Fruit fly (Drosophila melanogaster) whole organism, embryonic: ENCODE results near the gene CG6966.

Experiments used
- CG10654 ChIP-seq: fragments of 200-800 bp; sonication (Bioruptor generic); optimal IDR thresholded peaks from 2 replicates; lab custom pipeline; 2016; ENCODE audit warnings: missing biosample characterization, missing genetic modification characterization
- CG11085 ChIP-seq: fragments of 200-800 bp; sonication (Bioruptor generic); IDR thresholded peaks from 2 replicates; pipeline ENCODE4 v1.3.6; 2022; ENCODE audit warnings: missing biosample characterization, missing genetic modification characterization
- CG12219 ChIP-seq: fragments of 200-800 bp; sonication (Bioruptor generic); optimal IDR thresholded peaks from 3 replicates; lab custom pipeline; 2018; ENCODE audit warnings: missing biosample characterization, mild to moderate bottlenecking, missing genetic modification characterization
- CG12942 ChIP-seq: fragments of 200-800 bp; sonication (Bioruptor generic); optimal IDR thresholded peaks from 3 replicates; lab custom pipeline; 2016; ENCODE audit warnings: missing biosample characterization, missing genetic modification characterization
- CG13123 ChIP-seq: fragments of 200-800 bp; sonication (Bioruptor generic); optimal IDR thresholded peaks from 2 replicates; lab custom pipeline; 2016; ENCODE audit warnings: missing biosample characterization, missing genetic modification characterization
- CG13424 ChIP-seq: fragments of 200-800 bp; sonication (Bioruptor generic); optimal IDR thresholded peaks from 2 replicates; lab custom pipeline; 2019; ENCODE audit warnings: missing biosample characterization, mild to moderate bottlenecking, missing genetic modification characterization, moderate library complexity
- CG13624 ChIP-seq: fragments of 200-800 bp; sonication (Bioruptor generic); optimal IDR thresholded peaks from 2 replicates; lab custom pipeline; 2016; ENCODE audit warnings: missing biosample characterization, missing genetic modification characterization
- CG13775 ChIP-seq: fragments of 200-800 bp; sonication (Bioruptor generic); optimal IDR thresholded peaks from 3 replicates; lab custom pipeline; 2017; ENCODE audit warnings: missing biosample characterization, mild to moderate bottlenecking, missing genetic modification characterization
- CG14441 ChIP-seq: fragments of 200-800 bp; sonication (Bioruptor generic); IDR thresholded peaks from 2 replicates; pipeline ENCODE4 v1.3.6; 2022; ENCODE audit warnings: missing biosample characterization, missing genetic modification characterization
- CG14860 ChIP-seq: fragments of 200-800 bp; sonication (Bioruptor generic); IDR thresholded peaks from 3 replicates; pipeline ENCODE4 v1.3.6; 2022; ENCODE audit warnings: missing biosample characterization, missing genetic modification characterization; ENCODE audit not compliant: partially characterized antibody
- CG15601 ChIP-seq: fragments of 200-800 bp; sonication (Bioruptor generic); optimal IDR thresholded peaks from 3 replicates; lab custom pipeline; 2019; ENCODE audit warnings: missing biosample characterization, mild to moderate bottlenecking, missing genetic modification characterization, moderate library complexity
- CG15696 ChIP-seq: fragments of 200-800 bp; sonication (Bioruptor generic); optimal IDR thresholded peaks from 2 replicates; lab custom pipeline; 2019; ENCODE audit warnings: missing biosample characterization, mild to moderate bottlenecking, missing genetic modification characterization, moderate library complexity
- CG1603 ChIP-seq: fragments of 200-800 bp; sonication (Bioruptor generic); optimal IDR thresholded peaks from 2 replicates; lab custom pipeline; 2019; ENCODE audit warnings: missing biosample characterization, mild to moderate bottlenecking, missing genetic modification characterization, moderate library complexity
- CG17361 ChIP-seq: fragments of 200-800 bp; sonication (Bioruptor generic); IDR thresholded peaks from 3 replicates; pipeline ENCODE4 v1.3.6; 2022; ENCODE audit warnings: missing biosample characterization, missing genetic modification characterization
- CG17385 ChIP-seq: fragments of 200-800 bp; sonication (Bioruptor generic); optimal IDR thresholded peaks from 3 replicates; lab custom pipeline; 2018; ENCODE audit warnings: missing biosample characterization, mild to moderate bottlenecking, missing genetic modification characterization
- CG17612 ChIP-seq: fragments of 200-800 bp; sonication (Bioruptor generic); IDR thresholded peaks from 2 replicates; pipeline ENCODE4 v1.3.6; 2022; ENCODE audit warnings: missing biosample characterization, missing genetic modification characterization
- CG2120 ChIP-seq: fragments of 200-800 bp; sonication (Bioruptor generic); optimal IDR thresholded peaks from 3 replicates; lab custom pipeline; 2016; ENCODE audit warnings: missing biosample characterization, missing genetic modification characterization
- CG2875 ChIP-seq: fragments of 200-800 bp; sonication (Bioruptor generic); optimal IDR thresholded peaks from 2 replicates; lab custom pipeline; 2017; ENCODE audit warnings: missing biosample characterization, mild to moderate bottlenecking, missing genetic modification characterization, missing genetic modification reagents
- CG3281 ChIP-seq: fragments of 200-800 bp; sonication (Bioruptor generic); optimal IDR thresholded peaks from 3 replicates; lab custom pipeline; 2017; ENCODE audit warnings: missing biosample characterization, mild to moderate bottlenecking, missing genetic modification characterization
- CG34422 ChIP-seq: fragments of 200-800 bp; sonication (Bioruptor generic); IDR thresholded peaks from 3 replicates; pipeline ENCODE4 v1.3.6; 2022; ENCODE audit warnings: missing biosample characterization, missing genetic modification characterization
- CG3847 ChIP-seq: fragments of 200-800 bp; sonication (Bioruptor generic); IDR thresholded peaks from 2 replicates; pipeline ENCODE4 v1.3.6; 2022; ENCODE audit warnings: missing biosample characterization, missing genetic modification characterization
- CG4424 ChIP-seq: fragments of 200-800 bp; sonication (Bioruptor generic); optimal IDR thresholded peaks from 3 replicates; lab custom pipeline; 2016; ENCODE audit warnings: missing biosample characterization, missing genetic modification characterization
- CG5180 ChIP-seq: fragments of 200-800 bp; sonication (Bioruptor generic); optimal IDR thresholded peaks from 3 replicates; lab custom pipeline; 2017; ENCODE audit warnings: missing biosample characterization, missing genetic modification characterization, mild to moderate bottlenecking, moderate library complexity, missing genetic modification reagents
- CG7928 ChIP-seq: fragments of 200-800 bp; sonication (Bioruptor generic); optimal IDR thresholded peaks from 2 replicates; lab custom pipeline; 2017; ENCODE audit warnings: missing biosample characterization, mild to moderate bottlenecking, missing genetic modification characterization
- CTCF ChIP-seq: fragments of 200-800 bp; sonication (Bioruptor generic); optimal IDR thresholded peaks from 2 replicates; lab custom pipeline; 2017; ENCODE audit warnings: missing biosample characterization, mild to moderate bottlenecking, missing genetic modification characterization, moderate library complexity
- Chrac-16 ChIP-seq: fragments of 200-800 bp; sonication (Bioruptor generic); optimal IDR thresholded peaks from 3 replicates; lab custom pipeline; 2016; ENCODE audit warnings: missing biosample characterization, missing genetic modification characterization
- Dek ChIP-seq: fragments of 200-800 bp; sonication (Bioruptor generic); optimal IDR thresholded peaks from 3 replicates; lab custom pipeline; 2019; ENCODE audit warnings: missing biosample characterization, mild to moderate bottlenecking, missing genetic modification characterization, moderate library complexity
- Gug ChIP-seq: fragments of 200-800 bp; sonication (Bioruptor generic); IDR thresholded peaks from 4 replicates; pipeline ENCODE4 v1.3.6; 2022; ENCODE audit warnings: missing biosample characterization, missing genetic modification characterization
- Hr39 ChIP-seq: fragments of >200 bp; optimal IDR thresholded peaks from 2 replicates; lab custom pipeline; 2017
- Lhr ChIP-seq: fragments of 200-800 bp; sonication (Bioruptor generic); optimal IDR thresholded peaks from 3 replicates; lab custom pipeline; 2017; ENCODE audit warnings: mild to moderate bottlenecking, missing biosample characterization, missing genetic modification reagents, missing genetic modification characterization
- Lpt ChIP-seq: fragments of >200 bp; optimal IDR thresholded peaks from 2 replicates; lab custom pipeline; 2018; ENCODE audit warnings: missing biosample characterization, missing genetic modification characterization
- NFAT ChIP-seq: fragments of 200-800 bp; sonication (Bioruptor generic); IDR thresholded peaks from 2 replicates; pipeline ENCODE4 v1.3.6; 2022; ENCODE audit warnings: missing biosample characterization, missing genetic modification characterization
- Scr ChIP-seq: fragments of 200-800 bp; sonication (Bioruptor generic); IDR thresholded peaks from 2 replicates; pipeline ENCODE4 v1.3.6; 2022; ENCODE audit warnings: missing biosample characterization, missing genetic modification characterization; ENCODE audit not compliant: partially characterized antibody
- Sry-β ChIP-seq: fragments of 200-800 bp; sonication (Bioruptor generic); optimal IDR thresholded peaks from 2 replicates; lab custom pipeline; 2018; ENCODE audit warnings: missing biosample characterization, mild to moderate bottlenecking, missing genetic modification characterization, moderate library complexity
- Xrp1 ChIP-seq: fragments of 200-800 bp; sonication (Bioruptor generic); IDR thresholded peaks from 2 replicates; pipeline ENCODE4 v1.3.6; 2022; ENCODE audit warnings: missing biosample characterization, missing genetic modification characterization
- amos ChIP-seq: fragments of 200-800 bp; sonication (Bioruptor generic); IDR thresholded peaks from 2 replicates; pipeline ENCODE4 v1.3.6; 2022; ENCODE audit warnings: missing biosample characterization, missing genetic modification characterization; ENCODE audit not compliant: partially characterized antibody
- chn ChIP-seq: fragments of 200-800 bp; sonication (Bioruptor generic); optimal IDR thresholded peaks from 2 replicates; lab custom pipeline; 2016; ENCODE audit warnings: missing biosample characterization, missing genetic modification characterization
- dan ChIP-seq: fragments of 200-800 bp; sonication (Bioruptor generic); IDR thresholded peaks from 2 replicates; pipeline ENCODE4 v1.3.6; 2022; ENCODE audit warnings: missing biosample characterization, missing genetic modification characterization
- eyg ChIP-seq: fragments of 200-800 bp; sonication (Bioruptor generic); optimal IDR thresholded peaks from 3 replicates; lab custom pipeline; 2016; ENCODE audit warnings: missing biosample characterization, missing genetic modification characterization
- fd102C ChIP-seq: fragments of 200-800 bp; sonication (Bioruptor generic); optimal IDR thresholded peaks from 2 replicates; lab custom pipeline; 2018; ENCODE audit warnings: missing biosample characterization, mild to moderate bottlenecking, missing genetic modification characterization, moderate library complexity
- hbn ChIP-seq: fragments of 200-800 bp; sonication (Bioruptor generic); IDR thresholded peaks from 2 replicates; pipeline ENCODE4 v1.3.6; 2022; ENCODE audit warnings: missing biosample characterization, missing genetic modification characterization; ENCODE audit not compliant: partially characterized antibody
- jumu ChIP-seq: fragments of 200-800 bp; sonication (Bioruptor generic); optimal IDR thresholded peaks from 3 replicates; lab custom pipeline; 2016; ENCODE audit warnings: missing biosample characterization, missing genetic modification characterization
- lilli ChIP-seq: fragments of 200-800 bp; sonication (Bioruptor generic); optimal IDR thresholded peaks from 3 replicates; lab custom pipeline; 2016; ENCODE audit warnings: missing biosample characterization, missing genetic modification characterization
- org-1 ChIP-seq: fragments of 200-800 bp; sonication (Bioruptor generic); optimal IDR thresholded peaks from 2 replicates; lab custom pipeline; 2017; ENCODE audit warnings: missing biosample characterization, missing genetic modification characterization
- shn ChIP-seq: fragments of 200-800 bp; sonication (Bioruptor generic); optimal IDR thresholded peaks from 3 replicates; lab custom pipeline; 2016; ENCODE audit warnings: missing biosample characterization, missing genetic modification characterization
- tna ChIP-seq: fragments of 200-800 bp; sonication (Bioruptor generic); IDR thresholded peaks from 2 replicates; pipeline ENCODE4 v1.3.6; 2022; ENCODE audit warnings: missing biosample characterization, missing genetic modification characterization; ENCODE audit not compliant: partially characterized antibody
- vnd ChIP-seq: fragments of 200-800 bp; sonication (Bioruptor generic); IDR thresholded peaks from 3 replicates; pipeline ENCODE4 v1.3.6; 2022; ENCODE audit warnings: missing biosample characterization, missing genetic modification characterization; ENCODE audit not compliant: partially characterized antibody
- vvl ChIP-seq: fragments of 200-800 bp; sonication (Bioruptor generic); IDR thresholded peaks from 2 replicates; pipeline ENCODE4 v1.3.6; 2022; ENCODE audit warnings: missing biosample characterization, missing genetic modification characterization

The CG6966 gene

DNA sequence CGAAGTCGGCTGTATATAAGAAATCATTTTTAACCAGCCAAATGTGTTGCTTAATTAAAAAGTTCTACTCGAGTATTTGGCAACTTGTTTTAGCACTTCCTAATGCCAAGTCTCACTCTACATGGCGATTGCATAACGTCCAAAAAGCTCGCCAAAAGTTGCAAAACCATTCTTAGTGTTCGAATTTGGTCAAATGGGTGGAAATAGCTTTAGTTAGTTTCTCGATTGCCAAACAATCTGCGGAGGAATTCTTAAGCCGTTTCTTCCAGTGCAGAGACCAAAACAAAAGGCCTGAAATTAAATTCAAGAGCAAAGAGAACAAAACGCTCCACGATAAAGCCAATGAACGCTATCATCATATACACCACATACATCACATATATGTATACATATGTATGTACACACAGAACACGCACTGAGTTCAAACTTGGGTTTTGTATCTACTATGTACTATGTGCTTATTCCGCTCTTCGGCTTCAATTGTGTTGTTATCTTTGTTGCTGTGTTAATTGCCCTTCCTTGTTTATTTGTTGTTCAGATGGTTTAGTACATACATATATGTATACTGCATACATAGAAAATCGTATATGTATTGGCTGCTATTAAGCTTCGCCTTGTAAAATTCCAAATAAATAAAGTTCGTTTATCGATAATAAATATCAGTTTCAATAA is 6.0 kb downstream of the CG6966 start (continued):
- TF ChIP-seq CG12219 (peak; percentile 11), CG13123 (GFP tag; lab: Kevin White, UChicago) (peak; percentile 35), CTCF (GFP tag; lab: Kevin White, UChicago) (no peak), jumu (GFP tag; lab: Kevin White, UChicago) (peak; percentile 3), CG4424 (GFP tag; lab: Kevin White, UChicago) (no peak), vnd (GFP tag; lab: Robert Waterston, UW) (no peak), Hr39 (lab: Kevin White, UChicago) (no peak), NFAT (GFP tag; lab: Robert Waterston, UW) (no peak), chn (GFP tag; lab: Kevin White, UChicago) (peak; percentile 39), CG11085 (GFP tag; lab: Robert Waterston, UW) (no peak), CG34422 (GFP tag; lab: Robert Waterston, UW) (no peak), shn (GFP tag; lab: Kevin White, UChicago) (no peak), CG17385 (GFP tag; lab: Kevin White, UChicago) (peak; percentile 42), CG12942 (GFP tag; lab: Kevin White, UChicago) (no peak), CG14860 (GFP tag; lab: Robert Waterston, UW) (no peak), CG14441 (GFP tag; lab: Robert Waterston, UW) (no peak; the same call in 1 of the 2 replicates), dan (GFP tag; lab: Robert Waterston, UW) (no peak), CG13775 (GFP tag; lab: Kevin White, UChicago) (no peak), org-1 (GFP tag; lab: Kevin White, UChicago) (no peak), CG2875 (GFP tag; lab: Kevin White, UChicago) (peak; percentile 56), Chrac-16 (no peak), tna (no peak), CG13424 (peak; percentile 39), Xrp1 (GFP tag; lab: Robert Waterston, UW) (peak; percentile 13; the same call in 1 of the 2 replicates), CG5180 (GFP tag; lab: Kevin White, UChicago) (peak; percentile 14), vvl (GFP tag; lab: Robert Waterston, UW) (peak; percentile 30; the same call in 1 of the 2 replicates), Lhr (GFP tag; lab: Kevin White, UChicago) (no peak), Sry-β (GFP tag; lab: Kevin White, UChicago) (no peak), Lpt (GFP tag; lab: Kevin White, UChicago) (no peak), Gug (GFP tag; lab: Robert Waterston, UW) (0 out of 4 replicates have a peak, but pooled peaks have one; percentile 27), lilli (GFP tag; lab: Kevin White, UChicago) (no peak), CG15601 (tag; lab: Kevin White, UChicago) (peak; percentile 76), amos (no peak), Scr (GFP tag; lab: Robert Waterston, UW) (no peak), CG17361 (GFP tag; lab: Robert Waterston, UW) (peak; percentile 13; the same call in 1 of the 3 replicates), CG17612 (GFP tag; lab: Robert Waterston, UW) (no peak), CG1603 (tag; lab: Kevin White, UChicago) (no peak), CG10654 (GFP tag; lab: Kevin White, UChicago) (no peak), CG7928 (GFP tag; lab: Kevin White, UChicago) (no peak), hbn (GFP tag; lab: Robert Waterston, UW) (no peak), CG13624 (GFP tag; lab: Kevin White, UChicago) (no peak), CG3847 (GFP tag; lab: Robert Waterston, UW) (no peak), CG2120 (GFP tag; lab: Kevin White, UChicago) (peak; percentile 3), CG15696 (tag; lab: Kevin White, UChicago) (peak; percentile 57), Dek (tag; lab: Kevin White, UChicago) (no peak), CG3281 (GFP tag; lab: Kevin White, UChicago) (peak; percentile 27), fd102C (GFP tag; lab: Kevin White, UChicago) (no peak), eyg (GFP tag; lab: Kevin White, UChicago) (no peak)
